Fruit fly (Drosophila melanogaster): ENCODE results near the gene crim.

The crim gene

DNA sequence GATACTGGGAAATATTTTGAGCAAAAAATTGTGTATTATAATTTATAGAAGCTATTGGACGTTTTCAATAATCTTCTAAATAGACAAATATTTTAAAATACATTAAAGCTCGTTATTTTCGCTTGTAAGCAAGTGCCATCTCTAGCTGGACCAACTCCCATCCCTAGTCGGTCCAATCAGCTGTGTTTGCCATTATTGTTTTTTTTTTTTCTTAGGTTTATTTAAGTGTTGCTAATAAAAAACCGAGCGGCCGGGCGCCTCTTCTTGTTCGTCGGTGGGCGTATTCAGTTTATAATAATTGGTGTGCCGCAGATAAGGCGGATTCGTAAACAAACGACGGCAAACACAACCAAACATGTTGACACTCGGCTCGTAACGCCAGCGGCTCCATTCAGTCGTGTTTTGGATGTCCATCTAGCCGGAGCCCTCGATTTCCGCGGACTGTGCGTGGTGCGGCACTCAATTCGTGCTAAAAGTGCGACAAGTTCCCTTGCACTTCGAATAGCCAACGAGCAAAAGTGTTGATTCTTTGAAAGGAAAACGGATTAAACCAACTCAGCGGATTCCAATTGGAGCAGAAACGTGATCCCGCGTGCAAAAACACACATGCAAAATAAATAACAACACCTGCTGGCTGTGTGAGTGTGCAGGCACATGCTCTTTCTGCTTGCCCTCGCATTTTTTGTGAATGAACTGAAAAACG, 27.2 kb downstream of the crim start, which contains the start of gene Sugb (continued):
- TF ChIP-seq D19A (tag; optimal IDR thresholded peaks at IDR 0.05) (peak; percentile 19), CG6272 (GFP tag; IDR thresholded peaks at IDR 0.05) (peak; percentile 46; the same call in 1 of the 2 replicates), CG32767 (GFP tag; IDR thresholded peaks at IDR 0.05) (no peak), bigmax (GFP tag; optimal IDR thresholded peaks at IDR 0.05) (peak; percentile 8), sd (tag; optimal IDR thresholded peaks at IDR 0.05) (peak; percentile 36), gsb-n (tag; optimal IDR thresholded peaks at IDR 0.05) (no peak), Adf1 (GFP tag; IDR thresholded peaks at IDR 0.05) (peak; percentile 44; the same call in 1 of the 2 replicates), vnd (GFP tag; IDR thresholded peaks at IDR 0.05; ENCODE audit: partially characterized antibody) (no peak), dmrt99B (tag; optimal IDR thresholded peaks at IDR 0.05) (peak; percentile 59), CG12219 (GFP tag; optimal IDR thresholded peaks at IDR 0.05) (peak; percentile 14), CG1647 (GFP tag; optimal IDR thresholded peaks at IDR 0.05) (peak; percentile 73), CG17612 (GFP tag; IDR thresholded peaks at IDR 0.05) (no peak), CG15479 (GFP tag; optimal IDR thresholded peaks at IDR 0.05) (no peak), CHES-1-like (GFP tag; optimal IDR thresholded peaks at IDR 0.05) (peak; percentile 69), bbx (GFP tag; IDR thresholded peaks at IDR 0.05; ENCODE audit: partially characterized antibody) (peak; percentile 56; the same call in 1 of the 2 replicates), ranshi (GFP tag; IDR thresholded peaks at IDR 0.05) (peak; percentile 27; the same call in 1 of the 2 replicates), eyg (GFP tag; optimal IDR thresholded peaks at IDR 0.05) (no peak), btn (GFP tag; optimal IDR thresholded peaks at IDR 0.05) (no peak), CG1529 (GFP tag; optimal IDR thresholded peaks at IDR 0.05) (no peak), CG15696 (tag; optimal IDR thresholded peaks at IDR 0.05) (peak; percentile 43), hb (GFP tag; IDR thresholded peaks at IDR 0.05; ENCODE audit: partially characterized antibody) (no peak), Abd-B (GFP tag; optimal IDR thresholded peaks at IDR 0.05) (peak; percentile 60), zfh1 (GFP tag; IDR thresholded peaks at IDR 0.05) (peak; percentile 75; the same call in 2 of the 3 replicates), Hr78 (GFP tag; optimal IDR thresholded peaks at IDR 0.05) (no peak), NfI (GFP tag; optimal IDR thresholded peaks at IDR 0.05) (peak; percentile 59), C15 (GFP tag; IDR thresholded peaks at IDR 0.05) (no peak), CG17328 (GFP tag; IDR thresholded peaks at IDR 0.05) (peak; percentile 62), MTF-1 (GFP tag; optimal IDR thresholded peaks at IDR 0.05; ENCODE audit: borderline replicate concordance) (no peak), nerfin-1 (tag; optimal IDR thresholded peaks at IDR 0.05) (no peak), Gsc (GFP tag; IDR thresholded peaks at IDR 0.05) (no peak), CG7839 (tag; optimal IDR thresholded peaks at IDR 0.05) (peak; percentile 67), fd3F (GFP tag; optimal IDR thresholded peaks at IDR 0.05) (peak; percentile 55), ro (GFP tag; IDR thresholded peaks at IDR 0.05) (no peak), CG3726 (GFP tag; IDR thresholded peaks at IDR 0.05) (no peak), corto (GFP tag; optimal IDR thresholded peaks at IDR 0.05) (peak; percentile 57), repo (GFP tag; optimal IDR thresholded peaks at IDR 0.05) (no peak), CG18619 (GFP tag; optimal IDR thresholded peaks at IDR 0.05) (peak; percentile 54), Oli (tag; optimal IDR thresholded peaks at IDR 0.05) (peak; percentile 32), Nf-YB (GFP tag; optimal IDR thresholded peaks at IDR 0.05) (peak; percentile 57), en (GFP tag; optimal IDR thresholded peaks at IDR 0.05) (peak; percentile 3), tx (GFP tag; optimal IDR thresholded peaks at IDR 0.05) (no peak), Dfd (GFP tag; optimal IDR thresholded peaks at IDR 0.05) (no peak), CG2202 (tag; optimal IDR thresholded peaks at IDR 0.05) (peak; percentile 9), CG34422 (GFP tag; IDR thresholded peaks at IDR 0.05) (peak; percentile 62; the same call in 1 of the 3 replicates), CG11085 (GFP tag; IDR thresholded peaks at IDR 0.05) (peak; percentile 14; the same call in 1 of the 2 replicates), CG13296 (GFP tag; optimal IDR thresholded peaks at IDR 0.05) (peak; percentile 61), Awh (GFP tag; IDR thresholded peaks at IDR 0.05) (peak; percentile 35; the same call in 1 of the 2 replicates), jing (GFP tag; optimal IDR thresholded peaks at IDR 0.05) (no peak), gcm2 (GFP tag; optimal IDR thresholded peaks at IDR 0.05) (peak; percentile 61)

Data from whole organism, embryonic.